Worm (Caenorhabditis elegans): Measurements from ENCODE around the gene clec-198.

- no peak for TF ChIP-seq flt-1 (GFP tag; IDR thresholded peaks at IDR 0.05)
- TF ChIP-seq tab-1 (GFP tag; IDR thresholded peaks at IDR 0.05) = no peak
- no peak for TF ChIP-seq cog-1 (tag; optimal IDR thresholded peaks at IDR 0.05)
- TF ChIP-seq ztf-29 (GFP tag; IDR thresholded peaks at IDR 0.05) = no peak
These were observed 4.6 kb downstream of the clec-198 start, which contains the start of gene clec-199 for ce11 chrIV:17351586-17351985.
